Fruit fly (Drosophila melanogaster) whole organism, embryonic: ENCODE results near the gene CG42541.

Experiments
- Adf1 ChIP-seq: fragments of 200-800 bp; sonication (Bioruptor generic); IDR thresholded peaks from 2 replicates; pipeline ENCODE4 v1.3.6; 2022; ENCODE audit warnings: missing biosample characterization, missing genetic modification characterization
- Awh ChIP-seq: fragments of 200-800 bp; sonication (Bioruptor generic); IDR thresholded peaks from 2 replicates; pipeline ENCODE4, ENCODE4 v1.3.6; 2022; ENCODE audit warnings: missing biosample characterization, missing genetic modification characterization
- CG10267 ChIP-seq: fragments of 200-800 bp; sonication (Bioruptor generic); optimal IDR thresholded peaks from 2 replicates; lab custom pipeline; 2018; ENCODE audit warnings: missing biosample characterization, mild to moderate bottlenecking, missing genetic modification characterization, moderate library complexity
- CG10543 ChIP-seq: fragments of 200-800 bp; sonication (Bioruptor generic); optimal IDR thresholded peaks from 3 replicates; lab custom pipeline; 2017; ENCODE audit warnings: missing biosample characterization, mild to moderate bottlenecking, missing genetic modification characterization, moderate library complexity
- CG12155 ChIP-seq: fragments of 200-800 bp; sonication (Bioruptor generic); optimal IDR thresholded peaks from 3 replicates; lab custom pipeline; 2016; ENCODE audit warnings: missing biosample characterization, missing genetic modification characterization
- CG13287 ChIP-seq: fragments of 200-800 bp; sonication (Bioruptor generic); IDR thresholded peaks from 2 replicates; pipeline ENCODE4 v1.3.6; 2022; ENCODE audit warnings: missing biosample characterization, missing genetic modification characterization; ENCODE audit not compliant: partially characterized antibody
- CG13624 ChIP-seq: fragments of 200-800 bp; sonication (Bioruptor generic); optimal IDR thresholded peaks from 2 replicates; lab custom pipeline; 2016; ENCODE audit warnings: missing biosample characterization, missing genetic modification characterization
- CG15479 ChIP-seq: fragments of 200-800 bp; sonication (Bioruptor generic); optimal IDR thresholded peaks from 3 replicates; lab custom pipeline; 2019; ENCODE audit warnings: missing biosample characterization, mild to moderate bottlenecking, missing genetic modification characterization, moderate library complexity
- CG17829 ChIP-seq: fragments of 200-800 bp; optimal IDR thresholded peaks from 2 replicates; lab custom pipeline; 2019; ENCODE audit warnings: missing biosample characterization, mild to moderate bottlenecking, missing genetic modification characterization, moderate library complexity
- CG2678 ChIP-seq: fragments of 200-800 bp; sonication (Bioruptor generic); optimal IDR thresholded peaks from 3 replicates; lab custom pipeline; 2019; ENCODE audit warnings: missing biosample characterization, mild to moderate bottlenecking, missing genetic modification characterization, moderate library complexity
- CG2889 ChIP-seq: fragments of 200-800 bp; sonication (Bioruptor generic); IDR thresholded peaks from 3 replicates; pipeline ENCODE4 v1.3.6; 2022; ENCODE audit warnings: missing biosample characterization, missing genetic modification characterization
- CG34376 ChIP-seq: fragments of 200-800 bp; sonication (Bioruptor generic); optimal IDR thresholded peaks from 2 replicates; lab custom pipeline; 2018; ENCODE audit warnings: missing biosample characterization, mild to moderate bottlenecking, missing genetic modification characterization
- CG5180 ChIP-seq: fragments of 200-800 bp; sonication (Bioruptor generic); optimal IDR thresholded peaks from 3 replicates; lab custom pipeline; 2017; ENCODE audit warnings: missing biosample characterization, missing genetic modification characterization, mild to moderate bottlenecking, moderate library complexity, missing genetic modification reagents
- CG7271 ChIP-seq: fragments of 200-800 bp; sonication (Bioruptor generic); optimal IDR thresholded peaks from 2 replicates; lab custom pipeline; 2018; ENCODE audit warnings: missing biosample characterization, mild to moderate bottlenecking, missing genetic modification characterization, moderate library complexity
- CG8290 ChIP-seq, 3 experiments: fragments of 200-800 bp; sonication (Bioruptor generic); optimal IDR thresholded peaks; 2 replicates each; lab custom pipeline; 2016 to 2019; ENCODE audit warnings: missing biosample characterization in 3 of 3, missing genetic modification characterization in 3 of 3, mild to moderate bottlenecking in 2 of 3, moderate library complexity in 1 of 3
- CG8359 ChIP-seq: fragments of 200-800 bp; sonication (Bioruptor generic); optimal IDR thresholded peaks from 2 replicates; lab custom pipeline; 2017; ENCODE audit warnings: missing biosample characterization, mild to moderate bottlenecking, missing genetic modification characterization, borderline replicate concordance
- CG9609 ChIP-seq: fragments of 200-800 bp; sonication (Bioruptor generic); optimal IDR thresholded peaks from 3 replicates; lab custom pipeline; 2016; ENCODE audit warnings: missing biosample characterization, missing genetic modification characterization
- CTCF ChIP-seq: fragments of 200-800 bp; sonication (Bioruptor generic); optimal IDR thresholded peaks from 2 replicates; lab custom pipeline; 2017; ENCODE audit warnings: missing biosample characterization, mild to moderate bottlenecking, missing genetic modification characterization, moderate library complexity
- Dad ChIP-seq: fragments of 200-800 bp; sonication (Bioruptor generic); optimal IDR thresholded peaks from 3 replicates; lab custom pipeline; 2016; ENCODE audit warnings: missing biosample characterization, missing genetic modification characterization
- Doc2 ChIP-seq: fragments of 200-800 bp; sonication (Bioruptor generic); IDR thresholded peaks from 2 replicates; pipeline ENCODE4 v1.3.6; 2022; ENCODE audit warnings: missing biosample characterization, missing genetic modification characterization
- Drgx ChIP-seq: fragments of 200-800 bp; sonication (Bioruptor generic); IDR thresholded peaks from 2 replicates; pipeline ENCODE4 v1.3.6; 2022; ENCODE audit warnings: missing biosample characterization, missing genetic modification characterization
- H15 ChIP-seq: fragments of 200-800 bp; sonication (Bioruptor generic); IDR thresholded peaks from 3 replicates; pipeline ENCODE4 v1.3.6; 2022; ENCODE audit warnings: missing biosample characterization, missing genetic modification characterization
- Hr78 ChIP-seq, 2 experiments: fragments of 200-800 bp in 1 of 2; fragments of >200 bp in 1 of 2; sonication (Bioruptor generic) in 1 of 2; optimal IDR thresholded peaks; 2 replicates each; lab custom pipeline; 2017 to 2019; ENCODE audit warnings: missing biosample characterization in 2 of 2, missing genetic modification characterization in 2 of 2, mild to moderate bottlenecking in 1 of 2, moderate library complexity in 1 of 2
- Lpt ChIP-seq: fragments of >200 bp; optimal IDR thresholded peaks from 2 replicates; lab custom pipeline; 2018; ENCODE audit warnings: missing biosample characterization, missing genetic modification characterization
- MBD-R2 ChIP-seq: fragments of 200-800 bp; sonication (Bioruptor generic); IDR thresholded peaks from 2 replicates; pipeline ENCODE4 v1.3.6; 2022; ENCODE audit warnings: missing biosample characterization, missing genetic modification characterization
- Pdp1 ChIP-seq, 2 experiments: fragments of 200-800 bp; sonication (Bioruptor generic); optimal IDR thresholded peaks; 3 replicates each; lab custom pipeline; 2016; ENCODE audit warnings: missing biosample characterization in 2 of 2, missing genetic modification characterization in 2 of 2, mild to moderate bottlenecking in 1 of 2, moderate library complexity in 1 of 2
- Scr ChIP-seq: fragments of 200-800 bp; sonication (Bioruptor generic); IDR thresholded peaks from 2 replicates; pipeline ENCODE4 v1.3.6; 2022; ENCODE audit warnings: missing biosample characterization, missing genetic modification characterization; ENCODE audit not compliant: partially characterized antibody
- corto ChIP-seq: fragments of 200-800 bp; sonication (Bioruptor generic); optimal IDR thresholded peaks from 2 replicates; lab custom pipeline; 2016; ENCODE audit warnings: missing biosample characterization, mild to moderate bottlenecking, missing genetic modification characterization, moderate library complexity
- cwo ChIP-seq: fragments of 200-800 bp; sonication (Bioruptor generic); optimal IDR thresholded peaks from 3 replicates; lab custom pipeline; 2017; ENCODE audit warnings: missing biosample characterization, missing genetic modification characterization, mild to moderate bottlenecking, moderate library complexity, missing genetic modification reagents
- exex ChIP-seq: fragments of 200-800 bp; sonication (Bioruptor generic); optimal IDR thresholded peaks from 4 replicates; lab custom pipeline; 2018; ENCODE audit warnings: missing biosample characterization, mild to moderate bottlenecking, missing genetic modification characterization, moderate library complexity
- eyg ChIP-seq: fragments of 200-800 bp; sonication (Bioruptor generic); optimal IDR thresholded peaks from 3 replicates; lab custom pipeline; 2016; ENCODE audit warnings: missing biosample characterization, missing genetic modification characterization
- ftz-f1 ChIP-seq: fragments of 200-800 bp; sonication (Bioruptor generic); optimal IDR thresholded peaks from 2 replicates; lab custom pipeline; 2016; ENCODE audit warnings: missing biosample characterization, missing genetic modification characterization
- grau ChIP-seq: fragments of 200-800 bp; optimal IDR thresholded peaks from 3 replicates; lab custom pipeline; 2019; ENCODE audit warnings: missing biosample characterization, mild to moderate bottlenecking, missing genetic modification characterization, moderate library complexity
- grn ChIP-seq: fragments of 200-800 bp; sonication (Bioruptor generic); optimal IDR thresholded peaks from 3 replicates; lab custom pipeline; 2017; ENCODE audit warnings: missing biosample characterization, missing genetic modification characterization
- gro ChIP-seq: fragments of 200-800 bp; sonication (Bioruptor generic); optimal IDR thresholded peaks from 2 replicates; lab custom pipeline; 2016; ENCODE audit warnings: missing biosample characterization, missing genetic modification characterization
- lab ChIP-seq: fragments of 200-800 bp; sonication (Bioruptor generic); optimal IDR thresholded peaks from 3 replicates; lab custom pipeline; 2017; ENCODE audit warnings: missing biosample characterization, missing genetic modification characterization, mild to moderate bottlenecking, moderate library complexity, missing genetic modification reagents
- mirr ChIP-seq: fragments of 200-800 bp; sonication (Bioruptor generic); optimal IDR thresholded peaks from 3 replicates; lab custom pipeline; 2018; ENCODE audit warnings: missing biosample characterization, mild to moderate bottlenecking, missing genetic modification characterization
- pan ChIP-seq, 4 experiments: fragments of >200 bp in 3 of 4; fragments of 200-800 bp in 1 of 4; sonication (Bioruptor generic) in 1 of 4; optimal IDR thresholded peaks in 3 of 4; IDR thresholded peaks in 1 of 4; 2 replicates each; pipeline versions ENCODE4 v1.3.6 to Lab custom; 2017 to 2022; ENCODE audit warnings: missing biosample characterization in 2 of 4, missing genetic modification characterization in 2 of 4, mixed read lengths in 1 of 4
- pita ChIP-seq: fragments of 200-800 bp; sonication (Bioruptor generic); optimal IDR thresholded peaks from 2 replicates; lab custom pipeline; 2017; ENCODE audit warnings: missing biosample characterization, mild to moderate bottlenecking, missing genetic modification characterization
- pzg ChIP-seq: fragments of 200-800 bp; sonication (Bioruptor generic); optimal IDR thresholded peaks from 3 replicates; lab custom pipeline; 2018; ENCODE audit warnings: missing biosample characterization, mild to moderate bottlenecking, missing genetic modification characterization, moderate library complexity
- rib ChIP-seq: fragments of 200-800 bp; sonication (Bioruptor generic); IDR thresholded peaks from 2 replicates; pipeline ENCODE4 v1.3.6; 2022; ENCODE audit warnings: missing biosample characterization, missing genetic modification characterization
- sd ChIP-seq: fragments of 200-800 bp; sonication (Bioruptor generic); optimal IDR thresholded peaks from 3 replicates; lab custom pipeline; 2018; ENCODE audit warnings: missing biosample characterization, mild to moderate bottlenecking, missing genetic modification characterization, moderate library complexity
- sens ChIP-seq: fragments of 200-800 bp; sonication (Bioruptor generic); peaks from one replicate; lab custom pipeline; 2016; ENCODE audit warnings: missing biosample characterization, missing genetic modification characterization
- sug ChIP-seq: fragments of 200-800 bp; optimal IDR thresholded peaks from 2 replicates; lab custom pipeline; 2019; ENCODE audit warnings: missing biosample characterization, mild to moderate bottlenecking, missing genetic modification characterization, moderate library complexity
- vvl ChIP-seq: fragments of 200-800 bp; sonication (Bioruptor generic); IDR thresholded peaks from 2 replicates; pipeline ENCODE4 v1.3.6; 2022; ENCODE audit warnings: missing biosample characterization, missing genetic modification characterization
- z ChIP-seq: fragments of 200-800 bp; sonication (Bioruptor generic); IDR thresholded peaks from 3 replicates; pipeline ENCODE4 v1.3.6; 2022; ENCODE audit warnings: missing biosample characterization, missing genetic modification characterization
- zfh2 ChIP-seq: fragments of 200-800 bp; sonication (Bioruptor generic); optimal IDR thresholded peaks from 2 replicates; lab custom pipeline; 2016; ENCODE audit warnings: missing biosample characterization, missing genetic modification characterization

The CG42541 gene

DNA sequence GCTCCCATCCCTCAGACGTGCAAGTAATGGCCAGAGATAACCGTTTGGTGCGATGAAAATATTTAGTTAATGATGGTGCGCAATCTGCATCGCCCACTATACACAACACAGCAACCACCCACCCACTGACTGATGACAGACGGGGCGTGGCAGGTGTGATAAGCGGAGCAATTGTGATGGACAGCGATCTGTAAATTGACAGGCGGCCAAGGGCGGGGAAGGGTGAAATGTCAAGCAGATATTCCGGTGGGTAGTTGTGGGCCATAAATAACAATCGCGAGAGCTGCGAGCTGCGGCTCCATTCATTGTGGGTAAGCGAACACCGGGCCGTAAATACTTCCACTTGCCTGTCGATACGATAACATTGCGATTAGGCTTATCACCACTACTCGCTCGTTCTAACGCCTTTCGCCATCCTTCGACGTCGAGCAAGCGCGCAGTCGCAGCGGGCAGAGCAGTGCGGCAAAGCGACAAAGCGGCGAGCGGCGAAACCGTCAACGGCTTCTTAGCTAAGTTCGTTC, 58.4 kb downstream of the CG42541 start, which contains the start of gene yin (continued):
- TF ChIP-seq CG10543 (GFP tag; lab: Kevin White, UChicago): peak; percentile 14
- no peak for TF ChIP-seq CG8290 (GFP tag; optimal IDR thresholded peaks at IDR 0.05; lab: Kevin White, UChicago)
- no peak for TF ChIP-seq CG8290 (tag; optimal IDR thresholded peaks at IDR 0.05; lab: Kevin White, UChicago)
- TF ChIP-seq Dad (GFP tag; lab: Kevin White, UChicago): no peak
- no peak for TF ChIP-seq eyg (GFP tag; lab: Kevin White, UChicago)
- no peak for TF ChIP-seq Drgx (GFP tag; lab: Robert Waterston, UW)
- TF ChIP-seq H15: no peak
- no peak for TF ChIP-seq CG17829 (tag; lab: Kevin White, UChicago)
- TF ChIP-seq rib (GFP tag; lab: Robert Waterston, UW): no peak
- TF ChIP-seq sd: peak; percentile 82
- TF ChIP-seq CTCF (GFP tag; lab: Kevin White, UChicago): peak; percentile 38
- no peak for TF ChIP-seq CG8359 (GFP tag; lab: Kevin White, UChicago)
- TF ChIP-seq Scr (GFP tag; lab: Robert Waterston, UW): no peak
- peak; percentile 66 for TF ChIP-seq CG15479 (GFP tag; lab: Kevin White, UChicago)
- peak; percentile 29 for TF ChIP-seq CG5180
- TF ChIP-seq MBD-R2 (GFP tag; lab: Robert Waterston, UW): 0 out of 2 replicates have a peak, but pooled peaks have one; percentile 16
- TF ChIP-seq Adf1: peak; percentile 69; the same call in 1 of the 2 replicates
- TF ChIP-seq Pdp1 (GFP tag; optimal IDR thresholded peaks at IDR 0.05; lab: Kevin White, UChicago): no peak
- peak; percentile 47 for TF ChIP-seq sens (GFP tag; lab: Kevin White, UChicago)
- TF ChIP-seq CG12155 (GFP tag; lab: Kevin White, UChicago): peak; percentile 42
- TF ChIP-seq z (GFP tag; lab: Robert Waterston, UW): no peak
- no peak for TF ChIP-seq grau (tag; lab: Kevin White, UChicago)
- peak; percentile 70 for TF ChIP-seq exex (tag; lab: Kevin White, UChicago)
- TF ChIP-seq cwo (GFP tag; lab: Kevin White, UChicago): no peak
- peak; percentile 19 for TF ChIP-seq mirr (GFP tag; lab: Kevin White, UChicago)
- no peak for TF ChIP-seq CG9609 (GFP tag; lab: Kevin White, UChicago)
- TF ChIP-seq, all 482 proteins: peak for 21

DNA sequence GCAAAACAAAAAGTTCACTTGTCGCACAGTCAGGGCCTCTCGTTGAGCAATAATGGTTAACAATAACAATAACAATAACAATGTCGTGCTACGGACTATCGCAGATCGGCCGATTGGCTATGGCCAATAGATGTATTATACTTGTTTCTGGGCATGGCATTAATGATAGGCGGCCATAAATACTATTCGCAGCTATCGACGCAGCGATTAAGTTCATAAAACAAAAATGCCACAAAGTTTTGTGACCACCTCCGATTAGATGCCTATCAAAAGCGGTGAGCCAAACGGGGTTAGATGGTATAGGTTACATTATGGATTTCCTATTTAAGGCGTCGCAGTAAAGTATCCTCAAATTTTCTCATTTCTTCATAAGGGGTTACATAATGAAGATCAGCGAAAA, 59.8 kb downstream of the CG42541 start:
- TF ChIP-seq sd (peak; percentile 75), lab (GFP tag; lab: Kevin White, UChicago) (peak; percentile 2), Pdp1 (GFP tag; optimal IDR thresholded peaks at IDR 0.05; lab: Kevin White, UChicago) (peak in 1 of 2 experiments; percentile 43), Lpt (GFP tag; lab: Kevin White, UChicago) (no peak), corto (GFP tag; lab: Kevin White, UChicago) (no peak), sug (tag; lab: Kevin White, UChicago) (peak; percentile 30), mirr (GFP tag; lab: Kevin White, UChicago) (peak; percentile 37), Hr78 (GFP tag; optimal IDR thresholded peaks at IDR 0.05; lab: Kevin White, UChicago) (peak in 1 of 2 experiments; percentile 33), exex (tag; lab: Kevin White, UChicago) (peak; percentile 79), zfh2 (GFP tag; lab: Kevin White, UChicago) (no peak), CG34376 (peak; percentile 41), pan (optimal IDR thresholded peaks at IDR 0.05; lab: Kevin White, UChicago) (no peak), pan (GFP tag; optimal IDR thresholded peaks at IDR 0.05 in 1 of 2, IDR thresholded peaks at IDR 0.05 in 1 of 2) (no peak), grn (GFP tag; lab: Kevin White, UChicago) (peak; percentile 85)

DNA sequence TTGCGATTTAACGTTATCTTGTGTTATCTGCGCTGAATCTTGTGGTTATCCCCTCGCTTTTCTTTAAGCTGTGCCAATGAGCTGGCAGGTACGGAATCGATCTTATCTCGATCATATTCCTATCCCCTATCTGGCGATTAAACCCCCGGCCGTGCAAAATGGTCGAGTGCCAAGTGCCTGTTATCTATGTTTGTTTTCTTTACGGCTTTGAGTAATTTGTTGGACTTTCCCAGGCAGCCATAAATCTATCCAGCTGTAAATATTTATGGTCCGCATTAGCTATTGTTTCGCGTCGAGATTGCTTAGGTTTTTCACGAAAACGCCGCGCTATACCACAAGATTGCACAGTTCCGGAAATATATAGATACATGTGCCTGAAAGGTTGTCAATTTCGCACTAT, 61.3 kb downstream of the CG42541 start:
- TF ChIP-seq CG2889 (GFP tag; lab: Robert Waterston, UW) (no peak), pzg (GFP tag; lab: Kevin White, UChicago) (no peak), sd (peak; percentile 22), Awh (no peak), Doc2 (GFP tag; lab: Robert Waterston, UW) (no peak), mirr (GFP tag; lab: Kevin White, UChicago) (peak; percentile 21), CG10267 (no peak), CG13624 (GFP tag; lab: Kevin White, UChicago) (no peak), vvl (GFP tag; lab: Robert Waterston, UW) (no peak), CG2678 (tag; lab: Kevin White, UChicago) (peak; percentile 44), gro (no peak), ftz-f1 (GFP tag; lab: Kevin White, UChicago) (no peak), pita (GFP tag; lab: Kevin White, UChicago) (no peak), CG13287 (GFP tag; lab: Robert Waterston, UW) (no peak), CG7271 (tag; lab: Kevin White, UChicago) (peak; percentile 9)
